Worm (Caenorhabditis elegans) whole organism, L4 larva: ENCODE results near the gene Y62H9A.11.

Source experiments
- D1046.2 ChIP-seq: fragments of 200-800 bp; sonication (Bioruptor generic); IDR thresholded peaks from 2 replicates; pipeline ENCODE4 v1.3.6; 2022; ENCODE audit warnings: missing genetic modification characterization, missing compliant biosample characterization
- F10B5.3 ChIP-seq: sonication (generic microtip); optimal IDR thresholded peaks from 2 replicates; lab custom pipeline; 2016; ENCODE audit warnings: mild to moderate bottlenecking, missing genetic modification characterization, missing compliant biosample characterization
- T26A8.4 ChIP-seq: fragments of 200-800 bp; sonication (Bioruptor generic); IDR thresholded peaks from 2 replicates; pipeline ENCODE4 v1.3.6; 2022; ENCODE audit warnings: missing genetic modification characterization, missing compliant biosample characterization
- Y105C5A.15 ChIP-seq: fragments of 200-800 bp; sonication (Bioruptor generic); IDR thresholded peaks from 2 replicates; pipeline ENCODE4 v1.3.6; 2022; ENCODE audit warnings: missing genetic modification characterization, missing compliant biosample characterization
- Y48G9A.11 ChIP-seq: fragments of 200-800 bp; sonication (Bioruptor generic); IDR thresholded peaks from 2 replicates; pipeline ENCODE4 v1.3.6; 2022; ENCODE audit warnings: missing genetic modification reagents, missing genetic modification characterization, missing compliant biosample characterization
- Y5F2A.4 ChIP-seq: fragments of 200-800 bp; sonication (Bioruptor generic); optimal IDR thresholded peaks from 2 replicates; lab custom pipeline; 2018; ENCODE audit warnings: mild to moderate bottlenecking, missing genetic modification characterization, missing compliant biosample characterization
- ZK337.2 ChIP-seq: fragments of 200-800 bp; sonication (Bioruptor generic); IDR thresholded peaks from 2 replicates; pipeline ENCODE4 v1.3.6; 2022; ENCODE audit warnings: missing genetic modification reagents, missing genetic modification characterization, missing compliant biosample characterization
- aha-1 ChIP-seq: fragments of 150-350 bp; peaks from one replicate; lab custom pipeline; 2014; ENCODE audit warnings: missing biosample characterization, missing genetic modification characterization
- ama-1 ChIP-seq: fragments of 150-350 bp; optimal IDR thresholded peaks from 2 replicates; lab custom pipeline; 2014; ENCODE audit warnings: inconsistent platforms, mixed read lengths
- ceh-28 ChIP-seq: fragments of 150-350 bp; optimal IDR thresholded peaks from 2 replicates; lab custom pipeline; 2014; ENCODE audit warnings: missing biosample characterization, missing genetic modification reagents, missing genetic modification characterization
- ctbp-1 ChIP-seq: fragments of 200-800 bp; sonication (Bioruptor generic); IDR thresholded peaks from 2 replicates; pipeline ENCODE4 v1.3.6; 2022; ENCODE audit warnings: missing genetic modification reagents, missing genetic modification characterization, missing compliant biosample characterization
- daf-12 ChIP-seq: fragments of 150-350 bp; optimal IDR thresholded peaks from 2 replicates; lab custom pipeline; 2014; ENCODE audit warnings: missing biosample characterization, missing genetic modification reagents, missing genetic modification characterization
- daf-16 ChIP-seq, 3 experiments: sonication (generic microtip); optimal IDR thresholded peaks; 2 replicates each; lab custom pipeline; 2016 to 2017; ENCODE audit warnings: missing genetic modification characterization in 3 of 3, missing genetic modification reagents in 3 of 3, mild to moderate bottlenecking in 2 of 3, missing compliant biosample characterization in 2 of 3, missing biosample characterization in 1 of 3, moderate library complexity in 1 of 3
- daf-8 ChIP-seq: fragments of 200-800 bp; sonication (Bioruptor generic); IDR thresholded peaks from 2 replicates; pipeline ENCODE4 v1.3.6; 2022; ENCODE audit warnings: missing genetic modification characterization, missing compliant biosample characterization
- duxl-1 ChIP-seq: sonication (generic microtip); optimal IDR thresholded peaks from 2 replicates; lab custom pipeline; 2016; ENCODE audit warnings: mild to moderate bottlenecking, missing genetic modification characterization, moderate library complexity, missing compliant biosample characterization; ENCODE audit not compliant: poor library complexity
- dve-1 ChIP-seq: sonication (generic microtip); optimal IDR thresholded peaks from 2 replicates; lab custom pipeline; 2017; ENCODE audit warnings: antibody characterized with exemption, mild to moderate bottlenecking, missing genetic modification characterization, missing compliant biosample characterization; ENCODE audit not compliant: insufficient read depth
- egl-27 ChIP-seq: sonication (generic microtip); optimal IDR thresholded peaks from 3 replicates; lab custom pipeline; 2017; ENCODE audit warnings: missing biosample characterization, missing genetic modification reagents, missing genetic modification characterization
- egl-43 ChIP-seq: fragments of 200-800 bp; sonication (Bioruptor generic); IDR thresholded peaks from 2 replicates; pipeline ENCODE4 v1.3.6; 2022; ENCODE audit warnings: missing genetic modification reagents, missing genetic modification characterization, missing compliant biosample characterization
- fkh-10 ChIP-seq: fragments of 150-350 bp; optimal IDR thresholded peaks from 2 replicates; lab custom pipeline; 2014; ENCODE audit warnings: missing biosample characterization, missing genetic modification reagents, missing genetic modification characterization
- hif-1 ChIP-seq, 2 experiments: sonication (generic microtip); optimal IDR thresholded peaks; 2 replicates each; lab custom pipeline; 2016 to 2017; ENCODE audit warnings: missing compliant biosample characterization in 2 of 2, missing genetic modification characterization in 2 of 2, missing genetic modification reagents in 2 of 2, missing genotype in 2 of 2, mild to moderate bottlenecking in 1 of 2
- hlh-30 ChIP-seq: sonication (generic microtip); optimal IDR thresholded peaks from 2 replicates; lab custom pipeline; 2017; ENCODE audit warnings: antibody characterized with exemption, mild to moderate bottlenecking, missing genetic modification characterization, missing compliant biosample characterization; ENCODE audit not compliant: insufficient read depth
- hmg-1.1 ChIP-seq: fragments of 200-800 bp; sonication (Bioruptor generic); IDR thresholded peaks from 2 replicates; pipeline ENCODE4 v1.3.6; 2022; ENCODE audit warnings: missing genetic modification reagents, missing genetic modification characterization, missing compliant biosample characterization
- lin-15B ChIP-seq: fragments of 150-350 bp; sonication (generic microtip); optimal IDR thresholded peaks from 3 replicates; lab custom pipeline; 2014; ENCODE audit warnings: missing biosample characterization, missing genetic modification characterization
- lin-39 ChIP-seq: fragments of 150-350 bp; optimal IDR thresholded peaks from 2 replicates; lab custom pipeline; 2014; ENCODE audit warnings: missing biosample characterization, missing genetic modification reagents, missing genetic modification characterization
- lir-3 ChIP-seq: sonication (generic microtip); optimal IDR thresholded peaks from 2 replicates; lab custom pipeline; 2016; ENCODE audit warnings: mild to moderate bottlenecking, missing genetic modification characterization, missing compliant biosample characterization
- lsy-2 ChIP-seq, 2 experiments: fragments of 150-350 bp in 1 of 2; sonication (generic microtip) in 1 of 2; optimal IDR thresholded peaks; 2 replicates each; lab custom pipeline; 2014 to 2017; ENCODE audit warnings: missing biosample characterization in 2 of 2, missing genetic modification characterization in 2 of 2
- madf-9 ChIP-seq: fragments of 200-800 bp; sonication (Bioruptor generic); conservative IDR thresholded peaks from 2 replicates; pipeline ENCODE4 v1.3.6; 2022; ENCODE audit warnings: missing genetic modification reagents, missing genetic modification characterization, missing compliant biosample characterization
- mdl-1 ChIP-seq, 2 experiments: fragments of 150-350 bp in 1 of 2; sonication (generic microtip) in 1 of 2; optimal IDR thresholded peaks; 2 replicates each; lab custom pipeline; 2014 to 2017; ENCODE audit warnings: missing biosample characterization in 2 of 2, missing genetic modification characterization in 2 of 2
- mes-2 ChIP-seq: sonication (generic microtip); optimal IDR thresholded peaks from 2 replicates; lab custom pipeline; 2016; ENCODE audit warnings: missing genotype, mild to moderate bottlenecking, missing genetic modification characterization, missing compliant biosample characterization; ENCODE audit not compliant: poor library complexity, severe bottlenecking
- mxl-2 ChIP-seq: fragments of 200-800 bp; sonication (Bioruptor generic); conservative IDR thresholded peaks from 2 replicates; pipeline ENCODE4 v1.3.6; 2022; ENCODE audit warnings: missing genetic modification reagents, missing genetic modification characterization, missing compliant biosample characterization
- mxl-3 ChIP-seq: fragments of 200-800 bp; sonication (Bioruptor generic); optimal IDR thresholded peaks from 2 replicates; lab custom pipeline; 2018; ENCODE audit warnings: mild to moderate bottlenecking, missing genetic modification characterization, missing compliant biosample characterization
- nhr-111 ChIP-seq: fragments of 200-800 bp; sonication (Bioruptor generic); optimal IDR thresholded peaks from 2 replicates; lab custom pipeline; 2018; ENCODE audit warnings: mild to moderate bottlenecking, missing genetic modification characterization, missing compliant biosample characterization
- nhr-25 ChIP-seq: sonication (generic microtip); optimal IDR thresholded peaks from 2 replicates; lab custom pipeline; 2017; ENCODE audit warnings: missing genetic modification characterization, mild to moderate bottlenecking, missing compliant biosample characterization, antibody characterized with exemption, moderate library complexity, borderline replicate concordance; ENCODE audit not compliant: insufficient read depth
- nhr-28 ChIP-seq: fragments of 150-350 bp; optimal IDR thresholded peaks from 2 replicates; lab custom pipeline; 2014; ENCODE audit warnings: missing biosample characterization, missing genetic modification characterization
- nhr-41 ChIP-seq: fragments of 200-800 bp; sonication (Bioruptor generic); IDR thresholded peaks from 2 replicates; pipeline ENCODE4 v1.3.6; 2022; ENCODE audit warnings: missing genetic modification reagents, missing genetic modification characterization, missing compliant biosample characterization
- nhr-6 ChIP-seq: fragments of 150-350 bp; optimal IDR thresholded peaks from 2 replicates; lab custom pipeline; 2014; ENCODE audit warnings: missing biosample characterization, missing genetic modification characterization
- nhr-77 ChIP-seq: fragments of 150-350 bp; optimal IDR thresholded peaks from 2 replicates; lab custom pipeline; 2014; ENCODE audit warnings: missing biosample characterization, missing genetic modification characterization
- pha-4 ChIP-seq, 2 experiments: fragments of 150-350 bp in 1 of 2; fragments of 200-800 bp in 1 of 2; sonication (Bioruptor generic) in 1 of 2; IDR thresholded peaks in 1 of 2; optimal IDR thresholded peaks in 1 of 2; 2 replicates each; pipeline versions ENCODE4 v1.3.6 to Lab custom; 2014 to 2022; ENCODE audit warnings: missing genetic modification characterization in 2 of 2, missing genetic modification reagents in 2 of 2, missing biosample characterization in 1 of 2, missing compliant biosample characterization in 1 of 2
- rbr-2 ChIP-seq: sonication (generic microtip); optimal IDR thresholded peaks from 2 replicates; lab custom pipeline; 2016; ENCODE audit warnings: missing genotype, missing genetic modification characterization, missing compliant biosample characterization
- saeg-2 ChIP-seq: fragments of 200-800 bp; sonication (Bioruptor generic); IDR thresholded peaks from 2 replicates; pipeline ENCODE4 v1.3.6; 2022; ENCODE audit warnings: missing genetic modification reagents, missing genetic modification characterization, missing compliant biosample characterization
- sdz-12 ChIP-seq: fragments of 200-800 bp; sonication (Bioruptor generic); optimal IDR thresholded peaks from 2 replicates; lab custom pipeline; 2018; ENCODE audit warnings: mild to moderate bottlenecking, missing genetic modification characterization, missing compliant biosample characterization
- set-16 ChIP-seq: fragments of 200-800 bp; sonication (Bioruptor generic); IDR thresholded peaks from 2 replicates; pipeline ENCODE4 v1.3.6; 2022; ENCODE audit warnings: missing genetic modification reagents, missing genetic modification characterization, missing compliant biosample characterization
- spr-1 ChIP-seq: sonication (generic microtip); optimal IDR thresholded peaks from 2 replicates; lab custom pipeline; 2016; ENCODE audit warnings: mild to moderate bottlenecking, missing genetic modification characterization, missing compliant biosample characterization
- spr-3 ChIP-seq: fragments of 200-800 bp; sonication (Bioruptor generic); optimal IDR thresholded peaks from 2 replicates; lab custom pipeline; 2018; ENCODE audit warnings: mild to moderate bottlenecking, missing genetic modification characterization, missing compliant biosample characterization
- tag-97 ChIP-seq: fragments of 200-800 bp; sonication (Bioruptor generic); IDR thresholded peaks from 2 replicates; pipeline ENCODE4 v1.3.6; 2022; ENCODE audit warnings: missing genetic modification characterization, missing compliant biosample characterization
- unc-62 ChIP-seq, 3 experiments: fragments of 150-350 bp in 1 of 3; sonication (generic microtip); optimal IDR thresholded peaks in 2 of 3; peaks in 1 of 3; 1 replicate in 1 of 3; 2 replicates in 2 of 3; lab custom pipeline; 2014 to 2017; ENCODE audit warnings: missing biosample characterization in 3 of 3, missing genetic modification characterization in 3 of 3, missing genetic modification reagents in 3 of 3, missing genotype in 1 of 3
- zfp-3 ChIP-seq: fragments of 200-800 bp; sonication (Bioruptor generic); conservative IDR thresholded peaks from 2 replicates; pipeline ENCODE4 v1.3.6; 2022; ENCODE audit warnings: missing genetic modification reagents, missing genetic modification characterization, missing compliant biosample characterization

Y62H9A.11 gene

DNA sequence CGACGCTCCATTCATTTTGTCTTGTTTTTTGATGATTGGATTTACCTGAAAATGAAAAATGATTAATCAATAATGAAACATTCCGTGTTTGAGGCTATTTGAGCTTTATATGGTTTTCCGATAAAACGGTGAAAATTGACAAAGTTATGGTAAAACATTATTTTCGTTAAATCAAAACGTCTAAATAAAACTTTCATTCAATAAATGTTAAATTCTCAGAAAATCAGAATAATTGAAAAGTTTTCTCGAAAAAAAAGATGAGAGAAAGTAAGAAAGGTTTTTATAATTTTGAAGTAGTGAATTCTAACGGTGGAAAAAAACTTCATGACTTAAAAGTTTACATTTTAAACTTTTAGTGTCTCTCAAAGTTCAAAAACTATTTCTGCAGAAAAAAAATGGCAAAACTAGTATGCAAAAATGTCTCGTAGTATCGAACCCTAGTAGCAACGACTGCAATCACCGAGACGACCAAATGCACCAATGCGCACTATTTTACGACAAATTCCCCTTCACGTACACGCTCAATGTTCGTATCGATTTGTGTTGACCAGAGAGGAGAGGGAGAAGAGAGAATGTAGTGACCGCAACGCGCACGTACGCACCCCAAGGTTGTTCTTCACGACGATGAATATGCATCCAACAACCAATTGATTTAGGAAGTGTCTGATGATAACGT lies 39.8 kb upstream of the Y62H9A.11 start, which contains the start of gene nfya-1:
TSS of gene nfya-1 (minus strand) at position 51 of the 676 bp plus-strand sequence.
- no peak for TF ChIP-seq ama-1 (lab: Kevin White, UChicago)
- peak; percentile 60 for TF ChIP-seq nhr-28
- no peak for TF ChIP-seq D1046.2 (GFP tag; lab: Robert Waterston, UW)
- TF ChIP-seq nhr-25 (tag; lab: Kevin White, UChicago) = peak; percentile 71
- TF ChIP-seq mxl-2 (GFP tag; lab: Robert Waterston, UW) = no peak
- no peak for TF ChIP-seq nhr-77
- TF ChIP-seq ceh-28 (tag; lab: Kevin White, UChicago) = peak; percentile 62
- no peak for TF ChIP-seq saeg-2 (GFP tag; lab: Robert Waterston, UW)
- TF ChIP-seq spr-1 (tag; lab: Kevin White, UChicago) = no peak
- peak; percentile 75 for TF ChIP-seq mes-2
- peak; percentile 67 for TF ChIP-seq hlh-30
- no peak for TF ChIP-seq fkh-10
- TF ChIP-seq daf-8 = no peak
- TF ChIP-seq daf-12 = no peak
- no peak for TF ChIP-seq lsy-2 (tag; optimal IDR thresholded peaks at IDR 0.05; lab: Kevin White, UChicago)
- TF ChIP-seq T26A8.4 = peak; percentile 14; the same call in 1 of the 2 replicates
- no peak for TF ChIP-seq lin-15B (tag; lab: Kevin White, UChicago)
- TF ChIP-seq duxl-1 = peak; percentile 11
- no peak for TF ChIP-seq egl-43 (GFP tag; lab: Robert Waterston, UW)
- TF ChIP-seq ctbp-1 (GFP tag; lab: Robert Waterston, UW) = no peak
- TF ChIP-seq hmg-1.1 (GFP tag; lab: Robert Waterston, UW) = peak; percentile 76
- peak; percentile 33 for TF ChIP-seq dve-1 (tag; lab: Kevin White, UChicago)
- TF ChIP-seq daf-16 (GFP tag; optimal IDR thresholded peaks at IDR 0.05; lab: Kevin White, UChicago) = no peak
- TF ChIP-seq daf-16 (tag; optimal IDR thresholded peaks at IDR 0.05; lab: Kevin White, UChicago) = peak; percentile 54
- peak in 1 of 2 experiments; percentile 85 for TF ChIP-seq unc-62 (GFP tag; optimal IDR thresholded peaks at IDR 0.05 in 1 of 2; lab: Kevin White, UChicago)
- no peak for TF ChIP-seq unc-62 (tag; optimal IDR thresholded peaks at IDR 0.05; lab: Kevin White, UChicago)
- no peak for TF ChIP-seq F10B5.3
- TF ChIP-seq zfp-3 (GFP tag; lab: Robert Waterston, UW) = no peak
- TF ChIP-seq nhr-41 (GFP tag; lab: Robert Waterston, UW) = no peak
- TF ChIP-seq spr-3 (GFP tag; lab: Kevin White, UChicago) = no peak
- TF ChIP-seq Y105C5A.15 (GFP tag; lab: Robert Waterston, UW) = no peak
- no peak for TF ChIP-seq Y48G9A.11
- TF ChIP-seq mdl-1 (tag; optimal IDR thresholded peaks at IDR 0.05; lab: Kevin White, UChicago) = peak in 1 of 2 experiments; percentile 70
- TF ChIP-seq nhr-111 (GFP tag; lab: Kevin White, UChicago) = no peak
- peak; percentile 35 for TF ChIP-seq mxl-3
- TF ChIP-seq set-16 = no peak
- TF ChIP-seq ZK337.2 (GFP tag; lab: Robert Waterston, UW) = no peak
- peak; percentile 19 to 98 for TF ChIP-seq hif-1 (tag; optimal IDR thresholded peaks at IDR 0.05; lab: Kevin White, UChicago)
- TF ChIP-seq pha-4 (GFP tag; IDR thresholded peaks at IDR 0.05; lab: Robert Waterston, UW) = no peak
- peak; percentile 55 for TF ChIP-seq pha-4 (tag; optimal IDR thresholded peaks at IDR 0.05; lab: Kevin White, UChicago)
- TF ChIP-seq tag-97 (GFP tag; lab: Robert Waterston, UW) = no peak
- TF ChIP-seq Y5F2A.4 = no peak
- TF ChIP-seq lir-3 (tag; lab: Kevin White, UChicago) = no peak
- peak; percentile 36 for TF ChIP-seq nhr-6 (tag; lab: Kevin White, UChicago)
- TF ChIP-seq lin-39 (tag; lab: Kevin White, UChicago) = no peak
- TF ChIP-seq sdz-12 (GFP tag; lab: Kevin White, UChicago) = no peak
- peak; percentile 45 for TF ChIP-seq rbr-2 (tag; lab: Kevin White, UChicago)
- TF ChIP-seq egl-27 (tag; lab: Kevin White, UChicago) = no peak
- TF ChIP-seq aha-1 (tag; lab: Kevin White, UChicago) = peak; percentile 99
- TF ChIP-seq madf-9 (GFP tag; lab: Robert Waterston, UW) = 0 out of 2 replicates have a peak, but pooled peaks have one; percentile 9
